Fruit fly (Drosophila melanogaster) whole organism, embryonic: ENCODE data around the gene TM9SF3.

Source experiments
- Adf1 ChIP-seq: fragments of 200-800 bp; sonication (Bioruptor generic); IDR thresholded peaks from 2 replicates; pipeline ENCODE4 v1.3.6; 2022; ENCODE audit warnings: missing biosample characterization, missing genetic modification characterization
- B-H2 ChIP-seq: fragments of 200-800 bp; sonication (Bioruptor generic); optimal IDR thresholded peaks from 2 replicates; lab custom pipeline; 2018; ENCODE audit warnings: missing biosample characterization, mild to moderate bottlenecking, missing genetic modification characterization
- Blimp-1 ChIP-seq: fragments of 200-800 bp; sonication (Bioruptor generic); optimal IDR thresholded peaks from 3 replicates; lab custom pipeline; 2018; ENCODE audit warnings: missing biosample characterization, missing genetic modification characterization, mild to moderate bottlenecking, moderate library complexity, missing genetic modification reagents
- CG10209 ChIP-seq: fragments of 200-800 bp; sonication (Bioruptor generic); optimal IDR thresholded peaks from 3 replicates; lab custom pipeline; 2017; ENCODE audit warnings: missing biosample characterization, mild to moderate bottlenecking, missing genetic modification characterization, missing genetic modification reagents
- CG10267 ChIP-seq: fragments of 200-800 bp; sonication (Bioruptor generic); optimal IDR thresholded peaks from 2 replicates; lab custom pipeline; 2018; ENCODE audit warnings: missing biosample characterization, mild to moderate bottlenecking, missing genetic modification characterization, moderate library complexity
- CG10565 ChIP-seq: fragments of 200-800 bp; sonication (Bioruptor generic); optimal IDR thresholded peaks from 3 replicates; lab custom pipeline; 2016; ENCODE audit warnings: missing biosample characterization, mild to moderate bottlenecking, missing genetic modification characterization
- CG11093 ChIP-seq: fragments of 200-800 bp; sonication (Bioruptor generic); IDR thresholded peaks from 3 replicates; pipeline ENCODE4 v1.3.6; 2022; ENCODE audit warnings: missing biosample characterization, missing genetic modification characterization
- CG11560 ChIP-seq: fragments of 200-800 bp; sonication (Bioruptor generic); IDR thresholded peaks from 3 replicates; pipeline ENCODE4 v1.3.6; 2022; ENCODE audit warnings: missing biosample characterization, missing genetic modification characterization
- CG12155 ChIP-seq: fragments of 200-800 bp; sonication (Bioruptor generic); optimal IDR thresholded peaks from 3 replicates; lab custom pipeline; 2016; ENCODE audit warnings: missing biosample characterization, missing genetic modification characterization
- CG12942 ChIP-seq: fragments of 200-800 bp; sonication (Bioruptor generic); optimal IDR thresholded peaks from 3 replicates; lab custom pipeline; 2016; ENCODE audit warnings: missing biosample characterization, missing genetic modification characterization
- CG13424 ChIP-seq: fragments of 200-800 bp; sonication (Bioruptor generic); optimal IDR thresholded peaks from 2 replicates; lab custom pipeline; 2019; ENCODE audit warnings: missing biosample characterization, mild to moderate bottlenecking, missing genetic modification characterization, moderate library complexity
- CG13775 ChIP-seq: fragments of 200-800 bp; sonication (Bioruptor generic); optimal IDR thresholded peaks from 3 replicates; lab custom pipeline; 2017; ENCODE audit warnings: missing biosample characterization, mild to moderate bottlenecking, missing genetic modification characterization
- CG1603 ChIP-seq: fragments of 200-800 bp; sonication (Bioruptor generic); optimal IDR thresholded peaks from 2 replicates; lab custom pipeline; 2019; ENCODE audit warnings: missing biosample characterization, mild to moderate bottlenecking, missing genetic modification characterization, moderate library complexity
- CG1832 ChIP-seq: fragments of 200-800 bp; sonication (Bioruptor generic); optimal IDR thresholded peaks from 2 replicates; lab custom pipeline; 2017; ENCODE audit warnings: missing biosample characterization, mild to moderate bottlenecking, missing genetic modification characterization, inconsistent platforms
- CG18476 ChIP-seq: fragments of 200-800 bp; sonication (Bioruptor generic); optimal IDR thresholded peaks from 2 replicates; lab custom pipeline; 2016; ENCODE audit warnings: missing biosample characterization, mild to moderate bottlenecking, missing genetic modification characterization
- CG2199 ChIP-seq: fragments of 200-800 bp; sonication (Bioruptor generic); IDR thresholded peaks from 3 replicates; pipeline ENCODE4 v1.3.6; 2022; ENCODE audit warnings: missing biosample characterization, missing genetic modification characterization
- CG30403 ChIP-seq: fragments of 200-800 bp; sonication (Bioruptor generic); optimal IDR thresholded peaks from 3 replicates; lab custom pipeline; 2016; ENCODE audit warnings: missing biosample characterization, missing genetic modification characterization
- CG3163 ChIP-seq: fragments of 200-800 bp; sonication (Bioruptor generic); optimal IDR thresholded peaks from 3 replicates; lab custom pipeline; 2016; ENCODE audit warnings: missing biosample characterization, missing genetic modification characterization
- CG34422 ChIP-seq: fragments of 200-800 bp; sonication (Bioruptor generic); IDR thresholded peaks from 3 replicates; pipeline ENCODE4 v1.3.6; 2022; ENCODE audit warnings: missing biosample characterization, missing genetic modification characterization
- CG4282 ChIP-seq: fragments of 200-800 bp; sonication (Bioruptor generic); optimal IDR thresholded peaks from 2 replicates; lab custom pipeline; 2016; ENCODE audit warnings: missing biosample characterization, missing genetic modification characterization
- CG4360 ChIP-seq: fragments of 200-800 bp; sonication (Bioruptor generic); IDR thresholded peaks from 2 replicates; pipeline ENCODE4 v1.3.6; 2022; ENCODE audit warnings: missing biosample characterization, missing genetic modification characterization
- CG4707 ChIP-seq: fragments of 200-800 bp; sonication (Bioruptor generic); optimal IDR thresholded peaks from 2 replicates; lab custom pipeline; 2018; ENCODE audit warnings: missing biosample characterization, mild to moderate bottlenecking, missing genetic modification characterization, moderate library complexity
- CG7786 ChIP-seq: fragments of 200-800 bp; sonication (Bioruptor generic); optimal IDR thresholded peaks from 2 replicates; lab custom pipeline; 2016; ENCODE audit warnings: missing biosample characterization, missing genetic modification characterization
- CG8478 ChIP-seq: fragments of >200 bp; optimal IDR thresholded peaks from 2 replicates; lab custom pipeline; 2018
- D ChIP-seq, 2 experiments: fragments of 200-800 bp in 1 of 2; fragments of >200 bp in 1 of 2; sonication (Bioruptor generic) in 1 of 2; optimal IDR thresholded peaks; 2 replicates in 1 of 2; 3 replicates in 1 of 2; lab custom pipeline; 2017; ENCODE audit warnings: mild to moderate bottlenecking in 1 of 2, missing biosample characterization in 1 of 2, missing genetic modification characterization in 1 of 2, missing genetic modification reagents in 1 of 2
- Nf-YA ChIP-seq: fragments of 200-800 bp; sonication (Bioruptor generic); IDR thresholded peaks from 2 replicates; pipeline ENCODE4 v1.3.6; 2022; ENCODE audit warnings: missing biosample characterization, missing genetic modification characterization
- Pdp1 ChIP-seq, 2 experiments: fragments of 200-800 bp; sonication (Bioruptor generic); optimal IDR thresholded peaks; 3 replicates each; lab custom pipeline; 2016; ENCODE audit warnings: missing biosample characterization in 2 of 2, missing genetic modification characterization in 2 of 2, mild to moderate bottlenecking in 1 of 2, moderate library complexity in 1 of 2
- Six4 ChIP-seq: fragments of 200-800 bp; sonication (Bioruptor generic); optimal IDR thresholded peaks from 2 replicates; lab custom pipeline; 2016; ENCODE audit warnings: missing biosample characterization, missing genetic modification characterization
- Sry-δ ChIP-seq: fragments of 200-800 bp; sonication (Bioruptor generic); optimal IDR thresholded peaks from 2 replicates; lab custom pipeline; 2016; ENCODE audit warnings: missing biosample characterization, missing genetic modification characterization
- aop ChIP-seq: fragments of 200-800 bp; sonication (Bioruptor generic); IDR thresholded peaks from 2 replicates; pipeline ENCODE4 v1.3.6; 2022; ENCODE audit warnings: missing biosample characterization, missing genetic modification characterization
- bbx ChIP-seq: fragments of 200-800 bp; sonication (Bioruptor generic); IDR thresholded peaks from 2 replicates; pipeline ENCODE4 v1.3.6; 2022; ENCODE audit warnings: missing biosample characterization, missing genetic modification characterization; ENCODE audit not compliant: partially characterized antibody
- bowl ChIP-seq: fragments of 200-800 bp; sonication (Bioruptor generic); IDR thresholded peaks from 2 replicates; pipeline ENCODE4 v1.3.6; 2022; ENCODE audit warnings: missing biosample characterization, missing genetic modification characterization
- cg ChIP-seq: fragments of 200-800 bp; sonication (Bioruptor generic); optimal IDR thresholded peaks from 3 replicates; lab custom pipeline; 2019; ENCODE audit warnings: missing biosample characterization, mild to moderate bottlenecking, missing genetic modification characterization, moderate library complexity
- chinmo ChIP-seq: fragments of 200-800 bp; sonication (Bioruptor generic); IDR thresholded peaks from 4 replicates; pipeline ENCODE4 v1.3.6; 2022; ENCODE audit warnings: missing biosample characterization, missing genetic modification characterization; ENCODE audit not compliant: partially characterized antibody
- chm ChIP-seq: fragments of 200-800 bp; sonication (Bioruptor generic); IDR thresholded peaks from 2 replicates; pipeline ENCODE4 v1.3.6; 2022; ENCODE audit warnings: missing biosample characterization, missing genetic modification characterization
- dati ChIP-seq: fragments of 200-800 bp; sonication (Bioruptor generic); IDR thresholded peaks from 2 replicates; pipeline ENCODE4 v1.3.6; 2022; ENCODE audit warnings: missing biosample characterization, missing genetic modification characterization
- grn ChIP-seq: fragments of 200-800 bp; sonication (Bioruptor generic); optimal IDR thresholded peaks from 3 replicates; lab custom pipeline; 2017; ENCODE audit warnings: missing biosample characterization, missing genetic modification characterization
- gt ChIP-seq: fragments of 200-800 bp; sonication (Bioruptor generic); IDR thresholded peaks from 2 replicates; pipeline ENCODE4 v1.3.6; 2022; ENCODE audit warnings: missing biosample characterization, missing genetic modification characterization
- hkb ChIP-seq, 2 experiments: fragments of 200-800 bp in 1 of 2; fragments of >200 bp in 1 of 2; sonication (Bioruptor generic) in 1 of 2; IDR thresholded peaks in 1 of 2; optimal IDR thresholded peaks in 1 of 2; 2 replicates each; pipeline versions ENCODE4 v1.3.6 to Lab custom; 2017 to 2022; ENCODE audit warnings: missing biosample characterization in 1 of 2, missing genetic modification characterization in 1 of 2
- lov ChIP-seq, 2 experiments: fragments of 200-800 bp in 1 of 2; fragments of >200 bp in 1 of 2; sonication (Bioruptor generic) in 1 of 2; IDR thresholded peaks in 1 of 2; optimal IDR thresholded peaks in 1 of 2; 2 replicates in 1 of 2; 3 replicates in 1 of 2; pipeline versions ENCODE4 v1.3.6 to Lab custom; 2017 to 2022; ENCODE audit warnings: missing biosample characterization in 1 of 2, missing genetic modification characterization in 1 of 2
- mam ChIP-seq: fragments of 200-800 bp; sonication (Bioruptor generic); optimal IDR thresholded peaks from 3 replicates; lab custom pipeline; 2016; ENCODE audit warnings: missing biosample characterization, missing genetic modification characterization
- row ChIP-seq: fragments of 200-800 bp; sonication (Bioruptor generic); IDR thresholded peaks from 3 replicates; pipeline ENCODE4 v1.3.6; 2022; ENCODE audit warnings: missing biosample characterization, missing genetic modification characterization
- sim ChIP-seq: fragments of 200-800 bp; sonication (Bioruptor generic); IDR thresholded peaks from 2 replicates; pipeline ENCODE4 v1.3.6; 2022; ENCODE audit warnings: missing biosample characterization, missing genetic modification characterization
- tll ChIP-seq, 2 experiments: fragments of 200-800 bp in 1 of 2; fragments of >200 bp in 1 of 2; sonication (Bioruptor generic) in 1 of 2; optimal IDR thresholded peaks; 2 replicates each; lab custom pipeline; 2017 to 2019; ENCODE audit warnings: missing biosample characterization in 2 of 2, missing genetic modification characterization in 2 of 2, mild to moderate bottlenecking in 1 of 2, moderate library complexity in 1 of 2
- vvl ChIP-seq: fragments of 200-800 bp; sonication (Bioruptor generic); IDR thresholded peaks from 2 replicates; pipeline ENCODE4 v1.3.6; 2022; ENCODE audit warnings: missing biosample characterization, missing genetic modification characterization
- yki ChIP-seq: fragments of >200 bp; optimal IDR thresholded peaks from 3 replicates; lab custom pipeline; 2018

The TM9SF3 gene

DNA sequence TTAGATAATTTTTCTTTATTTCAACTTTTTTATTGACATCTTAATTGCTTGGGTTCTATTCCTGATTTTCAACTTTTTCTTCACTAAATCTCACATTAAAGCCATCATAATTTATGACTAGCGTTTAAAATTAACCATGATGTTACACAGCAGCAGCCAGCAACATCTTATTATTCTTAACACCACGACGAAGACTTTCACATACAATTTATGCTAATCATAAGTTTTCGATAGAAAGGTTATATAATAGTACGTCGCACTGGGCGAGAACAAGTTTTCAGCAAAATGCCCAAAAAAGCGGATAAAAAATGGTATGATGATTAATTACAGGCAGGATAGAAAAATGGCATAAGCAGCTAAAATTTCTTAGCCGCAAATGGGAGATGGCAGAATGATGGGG, 28.1 kb upstream of the TM9SF3 start:
- TF ChIP-seq CG30403 (GFP tag; lab: Kevin White, UChicago) (no peak), Pdp1 (GFP tag; optimal IDR thresholded peaks at IDR 0.05; lab: Kevin White, UChicago) (peak in 1 of 2 experiments; percentile 82)
- TF ChIP-seq, all 482 proteins: peak for 1

- peak; percentile 38; the same call in 1 of the 2 replicates for TF ChIP-seq vvl (GFP tag; lab: Robert Waterston, UW)
- TF ChIP-seq CG18476, result no peak
- no peak for TF ChIP-seq B-H2
- peak; percentile 89 for TF ChIP-seq cg (GFP tag; lab: Kevin White, UChicago)
- TF ChIP-seq CG10565 (GFP tag; lab: Kevin White, UChicago), result no peak
- no peak for TF ChIP-seq CG13775 (GFP tag; lab: Kevin White, UChicago)
- TF ChIP-seq sim, result no peak
- no peak for TF ChIP-seq CG4360 (GFP tag; lab: Robert Waterston, UW)
- peak; percentile 85; the same call in 2 of the 3 replicates for TF ChIP-seq CG2199 (GFP tag; lab: Robert Waterston, UW)
- peak; percentile 51 for TF ChIP-seq Blimp-1
- no peak for TF ChIP-seq Sry-δ (GFP tag; lab: Kevin White, UChicago)
- no peak for TF ChIP-seq mam (GFP tag; lab: Kevin White, UChicago)
- TF ChIP-seq CG34422 (GFP tag; lab: Robert Waterston, UW), result peak; percentile 29; the same call in 1 of the 3 replicates
- peak; percentile 19; the same call in 1 of the 2 replicates for TF ChIP-seq chm (GFP tag; lab: Robert Waterston, UW)
- TF ChIP-seq chinmo (GFP tag; lab: Robert Waterston, UW), result 0 out of 4 replicates have a peak, but pooled peaks have one; percentile 57
- no peak for TF ChIP-seq hkb (optimal IDR thresholded peaks at IDR 0.05; lab: Kevin White, UChicago)
- no peak for TF ChIP-seq hkb (GFP tag; IDR thresholded peaks at IDR 0.05; lab: Robert Waterston, UW)
- TF ChIP-seq CG3163, result peak; percentile 86
- TF ChIP-seq dati, result no peak
- TF ChIP-seq bowl (GFP tag; lab: Robert Waterston, UW), result no peak
- no peak for TF ChIP-seq gt (GFP tag; lab: Robert Waterston, UW)
- TF ChIP-seq aop (GFP tag; lab: Robert Waterston, UW), result 0 out of 2 replicates have a peak, but pooled peaks have one; percentile 8
- no peak for TF ChIP-seq CG11560
- no peak for TF ChIP-seq CG4707 (GFP tag; lab: Kevin White, UChicago)
- no peak for TF ChIP-seq CG10267 (tag; lab: Kevin White, UChicago)
- no peak for TF ChIP-seq CG4282
- TF ChIP-seq CG8478 (lab: Kevin White, UChicago), result peak; percentile 83
- TF ChIP-seq CG1603 (tag; lab: Kevin White, UChicago), result no peak
- TF ChIP-seq grn, result no peak
- no peak for TF ChIP-seq row (GFP tag; lab: Robert Waterston, UW)
- TF ChIP-seq CG30403 (GFP tag; lab: Kevin White, UChicago), result no peak
- 0 out of 3 replicates have a peak, but pooled peaks have one; percentile 9 for TF ChIP-seq CG11093 (GFP tag; lab: Robert Waterston, UW)
- TF ChIP-seq bbx, result 0 out of 2 replicates have a peak, but pooled peaks have one; percentile 16
- peak; percentile 81 for TF ChIP-seq CG1832 (GFP tag; lab: Kevin White, UChicago)
- peak; percentile 24 for TF ChIP-seq D (optimal IDR thresholded peaks at IDR 0.05; lab: Kevin White, UChicago)
- TF ChIP-seq D (GFP tag; optimal IDR thresholded peaks at IDR 0.05; lab: Kevin White, UChicago), result no peak
- peak in 1 of 2 experiments; percentile 73 for TF ChIP-seq tll (GFP tag; optimal IDR thresholded peaks at IDR 0.05; lab: Kevin White, UChicago)
- TF ChIP-seq CG13424 (tag; lab: Kevin White, UChicago), result no peak
- no peak for TF ChIP-seq Six4 (GFP tag; lab: Kevin White, UChicago)
- no peak for TF ChIP-seq Nf-YA
- TF ChIP-seq yki (lab: Kevin White, UChicago), result peak; percentile 82
- peak; percentile 71 for TF ChIP-seq Adf1
- no peak for TF ChIP-seq CG7786 (GFP tag; lab: Kevin White, UChicago)
- no peak for TF ChIP-seq CG12155
- TF ChIP-seq CG12942 (GFP tag; lab: Kevin White, UChicago), result no peak
- TF ChIP-seq CG10209, result no peak
- no peak for TF ChIP-seq lov (optimal IDR thresholded peaks at IDR 0.05; lab: Kevin White, UChicago)
- 0 out of 3 replicates have a peak, but pooled peaks have one; percentile 10 for TF ChIP-seq lov (GFP tag; IDR thresholded peaks at IDR 0.05; lab: Robert Waterston, UW)
Observed at dm6 chr3L:5630608-5631080, 26.9 kb upstream of the TM9SF3 start, which contains the start of gene Blimp-1. Blimp-1 (plus strand) TSS chr3L:5630983.
